Worm (Caenorhabditis elegans): ENCODE data around the gene smgl-2.

Gene smgl-2

DNA sequence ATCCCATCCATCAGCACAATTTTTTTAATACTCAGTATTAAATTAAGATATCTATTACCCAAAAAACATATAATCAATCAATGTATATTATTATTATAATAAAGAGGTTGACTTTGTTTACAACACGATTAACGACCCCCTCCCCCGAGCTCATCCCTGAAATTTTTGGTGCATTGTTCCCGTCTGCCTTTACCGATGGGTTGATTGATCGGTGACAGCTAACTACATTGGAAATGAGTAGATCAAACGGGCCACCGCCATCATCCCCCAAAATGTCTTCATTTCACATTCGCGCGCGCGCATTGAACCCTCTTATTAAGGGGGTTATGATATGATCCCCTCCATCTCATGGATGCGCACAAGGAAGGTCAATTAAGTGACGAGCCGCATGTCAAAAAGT, 33.9 kb downstream of the smgl-2 start:
- TF ChIP-seq unc-55 (GFP tag; optimal IDR thresholded peaks at IDR 0.05) (peak; percentile 57), nfya-1 (tag; optimal IDR thresholded peaks at IDR 0.05) (no peak)

DNA sequence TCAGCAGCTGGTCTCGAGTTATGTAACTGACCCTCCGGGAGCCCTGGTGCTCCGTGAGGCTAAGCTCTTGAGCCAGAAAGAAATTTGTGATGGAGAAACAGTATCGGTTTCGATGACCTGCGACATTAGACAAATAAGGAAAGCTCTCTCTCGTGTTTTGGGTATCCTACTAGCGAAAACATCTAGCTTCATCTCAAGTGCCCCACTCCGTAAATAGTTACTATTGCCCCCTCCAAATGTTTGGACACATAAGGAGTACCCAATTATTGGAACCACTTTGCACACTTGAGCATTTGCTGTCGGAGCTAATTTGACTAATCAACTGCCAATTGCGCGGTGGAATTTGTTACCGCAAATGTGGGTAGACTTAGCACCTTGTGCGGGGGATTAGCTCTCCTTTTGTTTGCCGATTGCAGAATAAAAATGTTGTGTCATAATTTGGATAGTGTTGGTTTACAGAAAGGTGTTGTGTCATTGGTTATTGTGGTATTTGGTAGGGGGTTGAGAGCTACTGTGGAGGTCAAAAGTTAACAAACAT, 38.1 kb downstream of the smgl-2 start:
- no peak for TF ChIP-seq ceh-31 (tag; optimal IDR thresholded peaks at IDR 0.05)
- TF ChIP-seq ama-1 (optimal IDR thresholded peaks at IDR 0.05), result peak; percentile 43
- TF ChIP-seq tbx-2 (tag; optimal IDR thresholded peaks at IDR 0.05), result peak; percentile 69
- peak; percentile 39 for TF ChIP-seq unc-42 (tag; optimal IDR thresholded peaks at IDR 0.05)
- peak; percentile 34 for TF ChIP-seq ref-2 (tag; optimal IDR thresholded peaks at IDR 0.05)
- TF ChIP-seq ceh-22 (tag; optimal IDR thresholded peaks at IDR 0.05), result peak; percentile 60

DNA sequence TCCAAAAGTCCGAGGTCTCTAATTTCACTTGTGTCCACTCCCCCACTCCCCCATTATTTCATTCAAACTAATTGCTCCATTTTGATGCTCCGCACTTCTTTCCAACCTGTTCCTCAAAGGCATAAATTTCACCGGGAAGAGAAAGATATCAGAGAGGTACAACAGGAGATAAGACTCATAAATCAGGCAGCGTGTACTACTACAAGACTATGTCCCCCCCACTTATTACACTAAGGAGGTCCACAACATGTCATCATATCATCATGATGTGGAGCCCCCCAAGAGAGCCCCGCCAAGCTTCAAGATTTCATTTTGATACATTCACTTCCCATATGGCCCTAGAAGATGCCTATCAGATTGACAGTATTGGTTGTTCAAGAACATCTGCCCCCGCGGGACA, 39.5 kb downstream of the smgl-2 start:
- TF ChIP-seq F13H6.1 (tag; optimal IDR thresholded peaks at IDR 0.05), result no peak
- peak; percentile 82 for TF ChIP-seq unc-55 (GFP tag; optimal IDR thresholded peaks at IDR 0.05)
- no peak for TF ChIP-seq C08G9.2 (tag; optimal IDR thresholded peaks at IDR 0.05)
- no peak for TF ChIP-seq ceh-45 (GFP tag; IDR thresholded peaks at IDR 0.05)

DNA sequence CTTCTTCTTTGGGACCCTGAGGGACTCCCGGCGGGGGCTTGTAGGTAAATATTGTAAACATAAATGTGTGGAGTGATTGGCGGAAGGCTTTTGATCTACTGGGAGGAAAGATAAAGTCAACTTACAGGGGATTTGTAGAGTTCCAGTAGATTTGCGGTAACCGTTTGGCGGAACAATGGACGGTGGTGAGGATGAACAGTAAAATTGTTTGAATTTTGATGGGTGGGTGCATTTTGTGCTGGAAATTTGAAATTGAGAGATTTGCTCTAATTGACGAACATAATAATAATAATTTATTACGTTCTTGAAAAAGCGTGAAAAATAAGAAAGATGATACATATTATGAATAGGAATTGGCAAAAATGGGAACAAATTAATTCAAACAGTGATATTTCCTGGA, 40.6 kb downstream of the smgl-2 start, which contains the start of gene vab-2:
Gene vab-2, minus strand, starts transcription at position 238 of the 400 bp plus-strand sequence.
- TF ChIP-seq ceh-18 (tag; optimal IDR thresholded peaks at IDR 0.05) (no peak), madf-2 (tag; optimal IDR thresholded peaks at IDR 0.05) (no peak), sox-2 (GFP tag; IDR thresholded peaks at IDR 0.05) (no peak), zip-5 (tag; optimal IDR thresholded peaks at IDR 0.05) (no peak), elt-4 (tag; optimal IDR thresholded peaks at IDR 0.05) (no peak), eyg-1 (tag; optimal IDR thresholded peaks at IDR 0.05) (no peak), gmeb-2 (tag; optimal IDR thresholded peaks at IDR 0.05) (no peak), hlh-15 (tag; optimal IDR thresholded peaks at IDR 0.05) (no peak), nfya-1 (tag; optimal IDR thresholded peaks at IDR 0.05) (no peak)

ce11 chrIV:3767749-3768148, 41.8 kb downstream of the smgl-2 start:
- TF ChIP-seq sox-4 (tag; optimal IDR thresholded peaks at IDR 0.05), result no peak
- no peak for TF ChIP-seq dmd-4 (tag; optimal IDR thresholded peaks at IDR 0.05; ENCODE audit: borderline replicate concordance)
- no peak for TF ChIP-seq ceh-18 (tag; optimal IDR thresholded peaks at IDR 0.05)
- TF ChIP-seq sdc-2 (tag; optimal IDR thresholded peaks at IDR 0.05), result no peak
- TF ChIP-seq dve-1 (tag; optimal IDR thresholded peaks at IDR 0.05), result no peak
- TF ChIP-seq ztf-16 (tag; optimal IDR thresholded peaks at IDR 0.05), result no peak
- TF ChIP-seq elt-2 (tag; optimal IDR thresholded peaks at IDR 0.05), result no peak
- TF ChIP-seq K02D7.2 (tag; optimal IDR thresholded peaks at IDR 0.05), result no peak
- no peak for TF ChIP-seq pha-2 (tag; optimal IDR thresholded peaks at IDR 0.05)
- no peak for TF ChIP-seq C38D4.7 (GFP tag; optimal IDR thresholded peaks at IDR 0.05)
- no peak for TF ChIP-seq ceh-34 (tag; optimal IDR thresholded peaks at IDR 0.05)
- TF ChIP-seq ceh-9 (tag; optimal IDR thresholded peaks at IDR 0.05), result no peak

ce11 chrIV:3774160-3774559, 48.2 kb downstream of the smgl-2 start:
- TF ChIP-seq ceh-34 (tag; optimal IDR thresholded peaks at IDR 0.05) (no peak), ttx-3 (tag; optimal IDR thresholded peaks at IDR 0.05) (no peak), npax-4 (tag; optimal IDR thresholded peaks at IDR 0.05) (no peak), zip-5 (tag; optimal IDR thresholded peaks at IDR 0.05) (no peak), nhr-232 (tag; optimal IDR thresholded peaks at IDR 0.05) (no peak)
